Worm (Caenorhabditis elegans): ENCODE data around the gene atg-16.2.

ce11 chrII:6501420-6501819 is 48.2 kb upstream of the atg-16.2 start, which contains the start of gene R05G9.3:
- TF ChIP-seq ama-1 (optimal IDR thresholded peaks at IDR 0.05) (no peak), pqm-1 (tag; optimal IDR thresholded peaks at IDR 0.05) (no peak), ztf-4 (tag; optimal IDR thresholded peaks at IDR 0.05) (no peak), dpl-1 (GFP tag; optimal IDR thresholded peaks at IDR 0.05) (no peak), nhr-71 (tag; optimal IDR thresholded peaks at IDR 0.05) (no peak), nhr-47 (tag; optimal IDR thresholded peaks at IDR 0.05) (no peak), mep-1 (tag; optimal IDR thresholded peaks at IDR 0.05) (no peak), nhr-20 (tag; optimal IDR thresholded peaks at IDR 0.05) (no peak), nhr-11 (tag; optimal IDR thresholded peaks at IDR 0.05) (no peak)

Data from whole organism, L1 larva.